Fruit fly (Drosophila melanogaster) whole organism, embryonic: ENCODE data around the gene Use1.

ENCODE experiments used
- Asciz ChIP-seq: fragments of 200-800 bp; sonication (Bioruptor generic); optimal IDR thresholded peaks from 2 replicates; lab custom pipeline; 2017; ENCODE audit warnings: missing biosample characterization, mild to moderate bottlenecking, missing genetic modification characterization, missing genetic modification reagents
- Bdp1 ChIP-seq: fragments of 200-800 bp; sonication (Bioruptor generic); optimal IDR thresholded peaks from 3 replicates; lab custom pipeline; 2016; ENCODE audit warnings: missing biosample characterization, missing genetic modification characterization
- Bgb ChIP-seq: fragments of 200-800 bp; sonication (Bioruptor generic); IDR thresholded peaks from 2 replicates; pipeline ENCODE4 v1.3.6; 2022; ENCODE audit warnings: missing biosample characterization, missing genetic modification characterization; ENCODE audit not compliant: partially characterized antibody
- BtbVII ChIP-seq: fragments of 200-800 bp; sonication (Bioruptor generic); optimal IDR thresholded peaks from 3 replicates; lab custom pipeline; 2017; ENCODE audit warnings: missing biosample characterization, mild to moderate bottlenecking, missing genetic modification characterization
- CG10462 ChIP-seq: fragments of 200-800 bp; sonication (Bioruptor generic); optimal IDR thresholded peaks from 2 replicates; lab custom pipeline; 2016; ENCODE audit warnings: missing biosample characterization, missing genetic modification characterization
- CG12391 ChIP-seq: fragments of 200-800 bp; sonication (Bioruptor generic); optimal IDR thresholded peaks from 3 replicates; lab custom pipeline; 2018; ENCODE audit warnings: missing biosample characterization, mild to moderate bottlenecking, missing genetic modification characterization, moderate library complexity
- CG14050 ChIP-seq: fragments of 200-800 bp; sonication (Bioruptor generic); IDR thresholded peaks from 3 replicates; pipeline ENCODE4 v1.3.6; 2022; ENCODE audit warnings: missing biosample characterization, missing genetic modification characterization
- CG15269 ChIP-seq: fragments of 200-800 bp; sonication (Bioruptor generic); optimal IDR thresholded peaks from 2 replicates; lab custom pipeline; 2018; ENCODE audit warnings: missing biosample characterization, mild to moderate bottlenecking, missing genetic modification characterization, moderate library complexity
- CG15479 ChIP-seq: fragments of 200-800 bp; sonication (Bioruptor generic); optimal IDR thresholded peaks from 3 replicates; lab custom pipeline; 2019; ENCODE audit warnings: missing biosample characterization, mild to moderate bottlenecking, missing genetic modification characterization, moderate library complexity
- CG16813 ChIP-seq: fragments of 200-800 bp; sonication (Bioruptor generic); IDR thresholded peaks from 3 replicates; pipeline ENCODE4 v1.3.6; 2022; ENCODE audit warnings: missing biosample characterization, missing genetic modification characterization; ENCODE audit not compliant: partially characterized antibody
- CG3065 ChIP-seq: fragments of 200-800 bp; sonication (Bioruptor generic); optimal IDR thresholded peaks from 2 replicates; lab custom pipeline; 2016; ENCODE audit warnings: missing biosample characterization, missing genetic modification characterization
- CG32767 ChIP-seq: fragments of 200-800 bp; sonication (Bioruptor generic); IDR thresholded peaks from 2 replicates; pipeline ENCODE4 v1.3.6; 2022; ENCODE audit warnings: missing biosample characterization, missing genetic modification characterization
- CG32772 ChIP-seq: fragments of 200-800 bp; sonication (Bioruptor generic); IDR thresholded peaks from 2 replicates; pipeline ENCODE4 v1.3.6; 2022; ENCODE audit warnings: missing biosample characterization, missing genetic modification characterization
- CG34422 ChIP-seq: fragments of 200-800 bp; sonication (Bioruptor generic); IDR thresholded peaks from 3 replicates; pipeline ENCODE4 v1.3.6; 2022; ENCODE audit warnings: missing biosample characterization, missing genetic modification characterization
- CG3995 ChIP-seq: fragments of 200-800 bp; sonication (Bioruptor generic); optimal IDR thresholded peaks from 3 replicates; lab custom pipeline; 2016; ENCODE audit warnings: missing biosample characterization, missing genetic modification characterization
- CG43689 ChIP-seq: fragments of 200-800 bp; sonication (Bioruptor generic); IDR thresholded peaks from 2 replicates; pipeline ENCODE4 v1.3.6; 2022; ENCODE audit warnings: missing biosample characterization, missing genetic modification characterization
- CG6254 ChIP-seq: fragments of 200-800 bp; sonication (Bioruptor generic); optimal IDR thresholded peaks from 3 replicates; lab custom pipeline; 2017; ENCODE audit warnings: mild to moderate bottlenecking, missing biosample characterization, missing genetic modification reagents, missing genetic modification characterization
- CG6689 ChIP-seq: fragments of 200-800 bp; sonication (Bioruptor generic); IDR thresholded peaks from 2 replicates; pipeline ENCODE4 v1.3.6; 2022; ENCODE audit warnings: missing biosample characterization, missing genetic modification characterization
- CG6765 ChIP-seq: fragments of 200-800 bp; sonication (Bioruptor generic); optimal IDR thresholded peaks from 3 replicates; lab custom pipeline; 2017; ENCODE audit warnings: missing biosample characterization, mild to moderate bottlenecking, missing genetic modification characterization
- CG6791 ChIP-seq: fragments of 200-800 bp; sonication (Bioruptor generic); IDR thresholded peaks from 3 replicates; pipeline ENCODE4 v1.3.6; 2022; ENCODE audit warnings: missing biosample characterization, missing genetic modification characterization; ENCODE audit not compliant: partially characterized antibody
- CG8478 ChIP-seq: fragments of >200 bp; optimal IDR thresholded peaks from 2 replicates; lab custom pipeline; 2018
- CG9215 ChIP-seq: fragments of 200-800 bp; sonication (Bioruptor generic); IDR thresholded peaks from 2 replicates; pipeline ENCODE4 v1.3.6; 2022; ENCODE audit warnings: missing biosample characterization, missing genetic modification characterization
- CG9876 ChIP-seq: fragments of 200-800 bp; sonication (Bioruptor generic); optimal IDR thresholded peaks from 2 replicates; lab custom pipeline; 2016; ENCODE audit warnings: missing biosample characterization, missing genetic modification characterization
- Dll ChIP-seq: fragments of 200-800 bp; sonication (Bioruptor generic); IDR thresholded peaks from 4 replicates; pipeline ENCODE4 v1.3.6; 2022; ENCODE audit warnings: missing biosample characterization, missing genetic modification characterization; ENCODE audit not compliant: partially characterized antibody
- Eip74EF ChIP-seq, 2 experiments: fragments of 200-800 bp in 1 of 2; fragments of >200 bp in 1 of 2; sonication (Bioruptor generic) in 1 of 2; optimal IDR thresholded peaks; 2 replicates each; lab custom pipeline; 2017 to 2019; ENCODE audit warnings: missing biosample characterization in 2 of 2, missing genetic modification characterization in 2 of 2, mild to moderate bottlenecking in 1 of 2, moderate library complexity in 1 of 2
- GATAe ChIP-seq: fragments of 200-800 bp; sonication (Bioruptor generic); conservative IDR thresholded peaks from 2 replicates; pipeline ENCODE4 v1.3.6; 2022; ENCODE audit warnings: missing biosample characterization, missing genetic modification characterization
- Hey ChIP-seq: fragments of 200-800 bp; sonication (Bioruptor generic); optimal IDR thresholded peaks from 3 replicates; lab custom pipeline; 2018; ENCODE audit warnings: missing biosample characterization, mild to moderate bottlenecking, missing genetic modification characterization
- Kr ChIP-seq: fragments of 200-800 bp; sonication (Bioruptor generic); optimal IDR thresholded peaks from 2 replicates; lab custom pipeline; 2017; ENCODE audit warnings: missing biosample characterization, mild to moderate bottlenecking, missing genetic modification characterization
- NC2α ChIP-seq: fragments of 200-800 bp; sonication (Bioruptor generic); optimal IDR thresholded peaks from 2 replicates; lab custom pipeline; 2016; ENCODE audit warnings: missing biosample characterization, missing genetic modification characterization
- Tbp ChIP-seq: fragments of >200 bp; optimal IDR thresholded peaks from 2 replicates; lab custom pipeline; 2018; ENCODE audit warnings: missing biosample characterization, missing genetic modification characterization
- ara ChIP-seq: fragments of 200-800 bp; sonication (Bioruptor generic); IDR thresholded peaks from 2 replicates; pipeline ENCODE4 v1.3.6; 2022; ENCODE audit warnings: missing biosample characterization, missing genetic modification characterization
- ci ChIP-seq: fragments of 200-800 bp; sonication (Bioruptor generic); IDR thresholded peaks from 3 replicates; pipeline ENCODE4 v1.3.6; 2022; ENCODE audit warnings: missing biosample characterization, missing genetic modification characterization
- danr ChIP-seq: fragments of 200-800 bp; sonication (Bioruptor generic); IDR thresholded peaks from 2 replicates; pipeline ENCODE4 v1.3.6; 2022; ENCODE audit warnings: missing biosample characterization, missing genetic modification characterization
- ems ChIP-seq: fragments of 200-800 bp; sonication (Bioruptor generic); optimal IDR thresholded peaks from 3 replicates; lab custom pipeline; 2016; ENCODE audit warnings: missing biosample characterization, missing genetic modification characterization
- gsb ChIP-seq: fragments of 200-800 bp; sonication (Bioruptor generic); IDR thresholded peaks from 2 replicates; pipeline ENCODE4 v1.3.6; 2022; ENCODE audit warnings: missing biosample characterization, missing genetic modification characterization
- insv ChIP-seq, 2 experiments: fragments of 200-800 bp; sonication (Bioruptor generic); optimal IDR thresholded peaks; 3 replicates each; lab custom pipeline; 2016 to 2018; ENCODE audit warnings: missing biosample characterization in 2 of 2, missing genetic modification characterization in 2 of 2
- mld ChIP-seq: fragments of 200-800 bp; sonication (Bioruptor generic); IDR thresholded peaks from 3 replicates; pipeline ENCODE4 v1.3.6; 2022; ENCODE audit warnings: missing biosample characterization, missing genetic modification characterization; ENCODE audit not compliant: partially characterized antibody
- nau ChIP-seq: fragments of 200-800 bp; sonication (Bioruptor generic); optimal IDR thresholded peaks from 3 replicates; lab custom pipeline; 2017; ENCODE audit warnings: missing biosample characterization, mild to moderate bottlenecking, missing genetic modification characterization, missing genetic modification reagents
- nom ChIP-seq: fragments of 200-800 bp; sonication (Bioruptor generic); optimal IDR thresholded peaks from 2 replicates; lab custom pipeline; 2017; ENCODE audit warnings: missing biosample characterization, missing genetic modification characterization, mild to moderate bottlenecking, moderate library complexity, missing genetic modification reagents
- pan ChIP-seq, 4 experiments: fragments of >200 bp in 3 of 4; fragments of 200-800 bp in 1 of 4; sonication (Bioruptor generic) in 1 of 4; optimal IDR thresholded peaks in 3 of 4; IDR thresholded peaks in 1 of 4; 2 replicates each; pipeline versions ENCODE4 v1.3.6 to Lab custom; 2017 to 2022; ENCODE audit warnings: missing biosample characterization in 2 of 4, missing genetic modification characterization in 2 of 4, mixed read lengths in 1 of 4
- pfk ChIP-seq: fragments of 200-800 bp; sonication (Bioruptor generic); optimal IDR thresholded peaks from 2 replicates; lab custom pipeline; 2018; ENCODE audit warnings: missing biosample characterization, mild to moderate bottlenecking, missing genetic modification characterization, moderate library complexity
- pnt ChIP-seq: fragments of 200-800 bp; sonication (Bioruptor generic); optimal IDR thresholded peaks from 3 replicates; lab custom pipeline; 2016; ENCODE audit warnings: missing biosample characterization, missing genetic modification characterization
- row ChIP-seq: fragments of 200-800 bp; sonication (Bioruptor generic); IDR thresholded peaks from 3 replicates; pipeline ENCODE4 v1.3.6; 2022; ENCODE audit warnings: missing biosample characterization, missing genetic modification characterization
- run ChIP-seq: fragments of 200-800 bp; sonication (Bioruptor generic); optimal IDR thresholded peaks from 3 replicates; lab custom pipeline; 2018; ENCODE audit warnings: missing biosample characterization, mild to moderate bottlenecking, missing genetic modification characterization
- scrt ChIP-seq: fragments of 200-800 bp; sonication (Bioruptor generic); optimal IDR thresholded peaks from 2 replicates; lab custom pipeline; 2018; ENCODE audit warnings: missing biosample characterization, mild to moderate bottlenecking, missing genetic modification characterization, moderate library complexity
- sd ChIP-seq: fragments of 200-800 bp; sonication (Bioruptor generic); optimal IDR thresholded peaks from 3 replicates; lab custom pipeline; 2018; ENCODE audit warnings: missing biosample characterization, mild to moderate bottlenecking, missing genetic modification characterization, moderate library complexity
- slou ChIP-seq: fragments of 200-800 bp; sonication (Bioruptor generic); optimal IDR thresholded peaks from 3 replicates; lab custom pipeline; 2016; ENCODE audit warnings: missing biosample characterization, missing genetic modification characterization
- zen ChIP-seq: fragments of 200-800 bp; sonication (Bioruptor generic); optimal IDR thresholded peaks from 3 replicates; lab custom pipeline; 2018; ENCODE audit warnings: missing biosample characterization, mild to moderate bottlenecking, missing genetic modification characterization, moderate library complexity

Gene Use1

DNA sequence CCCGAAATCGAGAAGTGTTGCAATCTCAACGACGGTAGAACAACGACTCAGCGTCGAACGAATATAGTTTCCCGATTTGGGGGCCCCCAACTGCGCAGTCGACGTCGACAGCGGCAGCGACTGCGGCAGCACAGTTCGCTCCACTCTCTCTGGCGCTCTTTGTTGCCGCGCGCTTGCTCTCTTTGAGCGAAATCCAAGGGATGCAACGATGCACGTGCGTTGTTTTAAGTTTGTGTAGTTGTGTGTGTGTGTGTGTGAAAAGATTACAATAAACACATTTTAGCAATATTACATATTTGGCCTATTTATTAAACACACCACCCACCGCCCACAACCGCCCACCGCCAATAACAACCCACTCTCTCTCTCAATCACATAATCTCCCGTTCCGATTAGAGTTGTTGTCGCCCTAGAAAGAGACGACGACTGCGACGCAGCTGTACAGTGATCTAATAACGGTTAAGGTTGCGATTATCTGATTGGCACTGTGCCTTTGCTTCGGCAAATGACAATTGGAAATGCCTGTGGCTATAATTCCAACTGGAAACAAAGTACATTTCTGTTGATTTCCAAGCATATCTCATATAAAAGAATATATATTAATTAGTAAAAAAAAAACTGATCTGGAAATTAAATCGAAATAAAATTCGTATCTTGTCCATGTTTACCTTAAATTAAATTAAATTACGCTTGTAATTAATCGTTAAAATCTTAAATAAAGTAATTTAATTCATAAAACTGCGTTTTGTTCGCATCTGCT is 11.5 kb downstream of the Use1 start (continued):
- no peak for TF ChIP-seq BtbVII (GFP tag; lab: Kevin White, UChicago)
- no peak for TF ChIP-seq gsb (GFP tag; lab: Robert Waterston, UW)
- no peak for TF ChIP-seq CG16813 (GFP tag; lab: Robert Waterston, UW)
- TF ChIP-seq Hey (tag; lab: Kevin White, UChicago): no peak
- TF ChIP-seq Tbp (GFP tag; lab: Kevin White, UChicago): no peak
- no peak for TF ChIP-seq Asciz (GFP tag; lab: Kevin White, UChicago)
- no peak for TF ChIP-seq nom (GFP tag; lab: Kevin White, UChicago)
- no peak for TF ChIP-seq CG15479 (GFP tag; lab: Kevin White, UChicago)
- no peak for TF ChIP-seq ems (GFP tag; lab: Kevin White, UChicago)
- TF ChIP-seq CG8478 (lab: Kevin White, UChicago): no peak
- TF ChIP-seq zen (tag; lab: Kevin White, UChicago): peak; percentile 65
- TF ChIP-seq CG6791 (GFP tag; lab: Robert Waterston, UW): no peak; the same call in 2 of the 3 replicates
- no peak for TF ChIP-seq Kr (GFP tag; lab: Kevin White, UChicago)
- peak; percentile 28 to 94 for TF ChIP-seq insv (GFP tag; optimal IDR thresholded peaks at IDR 0.05; lab: Kevin White, UChicago)
- TF ChIP-seq CG32772 (GFP tag; lab: Robert Waterston, UW): no peak
- no peak for TF ChIP-seq CG14050
- no peak for TF ChIP-seq CG6689
- TF ChIP-seq Bdp1 (GFP tag; lab: Kevin White, UChicago): no peak
- no peak for TF ChIP-seq sd
- TF ChIP-seq pfk (GFP tag; lab: Kevin White, UChicago): no peak
- 0 out of 2 replicates have a peak, but pooled peaks have one; percentile 14 for TF ChIP-seq CG32767 (GFP tag; lab: Robert Waterston, UW)
- TF ChIP-seq CG3065: no peak
- TF ChIP-seq CG3995 (GFP tag; lab: Kevin White, UChicago): peak; percentile 27
- TF ChIP-seq Bgb: no peak
- TF ChIP-seq CG6765 (GFP tag; lab: Kevin White, UChicago): peak; percentile 23
- no peak for TF ChIP-seq CG9876 (GFP tag; lab: Kevin White, UChicago)
- no peak for TF ChIP-seq CG10462 (GFP tag; lab: Kevin White, UChicago)
- TF ChIP-seq danr (GFP tag; lab: Robert Waterston, UW): 0 out of 2 replicates have a peak, but pooled peaks have one; percentile 13
- peak; percentile 21 for TF ChIP-seq scrt (GFP tag; lab: Kevin White, UChicago)
- 0 out of 3 replicates have a peak, but pooled peaks have one; percentile 20 for TF ChIP-seq row
- no peak for TF ChIP-seq nau (GFP tag; lab: Kevin White, UChicago)
- no peak for TF ChIP-seq slou (GFP tag; lab: Kevin White, UChicago)
- TF ChIP-seq CG12391 (tag; lab: Kevin White, UChicago): no peak
- TF ChIP-seq CG34422 (GFP tag; lab: Robert Waterston, UW): no peak
- TF ChIP-seq CG6254 (GFP tag; lab: Kevin White, UChicago): no peak
- TF ChIP-seq ci (GFP tag; lab: Robert Waterston, UW): peak; percentile 50; the same call in 2 of the 3 replicates
- TF ChIP-seq CG9215: no peak
- TF ChIP-seq Eip74EF (GFP tag; optimal IDR thresholded peaks at IDR 0.05; lab: Kevin White, UChicago): no peak
- peak; percentile 50; the same call in 2 of the 4 replicates for TF ChIP-seq Dll (GFP tag; lab: Robert Waterston, UW)
- no peak for TF ChIP-seq pnt
- TF ChIP-seq ara: no peak
- TF ChIP-seq CG43689: no peak
- no peak for TF ChIP-seq NC2α (GFP tag; lab: Kevin White, UChicago)
- TF ChIP-seq GATAe (GFP tag; lab: Robert Waterston, UW): peak; percentile 39; the same call in 1 of the 2 replicates
- TF ChIP-seq pan (optimal IDR thresholded peaks at IDR 0.05; lab: Kevin White, UChicago): no peak
- no peak for TF ChIP-seq pan (GFP tag; optimal IDR thresholded peaks at IDR 0.05 in 1 of 2, IDR thresholded peaks at IDR 0.05 in 1 of 2)
- TF ChIP-seq mld (GFP tag; lab: Robert Waterston, UW): no peak
- no peak for TF ChIP-seq run (tag; lab: Kevin White, UChicago)
- peak; percentile 27 for TF ChIP-seq CG15269
